Worm (Caenorhabditis elegans) whole organism, dauer: ENCODE measurements around the gene acr-16.
"Not testable (repeated sequence)": the region's sequence is repeated elsewhere in the genome, so short reads cannot be mapped to it uniquely, and the experiment has no call there.

Source experiments
- unc-62 ChIP-seq: sonication (generic microtip); optimal IDR thresholded peaks from 2 replicates; lab custom pipeline; 2017; ENCODE audit warnings: missing biosample characterization, missing genetic modification reagents, missing genetic modification characterization

Gene acr-16

DNA sequence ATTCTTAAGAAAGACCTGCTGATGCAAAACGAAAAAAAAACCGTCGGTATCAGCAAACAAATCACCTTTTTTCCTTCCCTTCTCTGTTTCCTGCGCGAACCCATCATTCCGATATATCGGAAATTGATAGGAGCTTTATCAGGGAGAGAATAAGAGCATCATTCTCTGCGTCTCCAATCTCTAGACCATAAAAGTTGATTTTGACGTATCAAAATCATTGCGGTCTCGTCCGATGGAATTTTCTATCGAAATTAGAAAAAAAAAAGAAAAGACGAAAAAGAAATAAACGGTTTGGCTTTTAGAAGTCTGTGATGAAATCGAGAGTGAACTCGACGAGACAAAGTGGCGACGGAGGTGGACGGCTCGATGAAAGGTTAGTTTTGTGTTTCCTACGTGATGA is 12.0 kb upstream of the acr-16 start, which contains the start of gene stdh-4:
stdh-4 (plus strand) TSS at position 301 of the 400 bp plus-strand sequence.
- TF ChIP-seq unc-62 (GFP tag; lab: Kevin White, UChicago) = no peak

DNA sequence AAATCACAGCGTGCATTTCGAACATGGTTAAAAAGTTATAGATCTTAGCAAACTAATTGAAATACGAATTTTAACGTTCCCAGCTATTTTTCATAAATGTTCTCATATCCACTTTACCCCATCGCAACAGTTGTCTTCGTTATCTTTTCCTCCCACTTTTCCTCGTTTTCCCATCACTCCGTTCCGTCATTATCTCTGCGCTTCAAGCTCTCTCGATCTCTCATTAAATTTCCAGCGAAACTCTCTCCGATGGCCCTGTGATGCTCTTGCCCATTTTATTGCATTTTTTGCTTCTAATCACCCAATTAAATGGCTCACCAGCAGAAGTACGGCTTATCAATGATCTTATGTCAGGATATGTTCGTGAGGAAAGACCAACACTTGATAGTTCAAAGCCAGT is 8.6 kb upstream of the acr-16 start, which contains the start of gene acr-15:
acr-15 (plus strand) TSS at position 236 of the 400 bp plus-strand sequence.
- TF ChIP-seq unc-62 (GFP tag; lab: Kevin White, UChicago) = no peak

DNA sequence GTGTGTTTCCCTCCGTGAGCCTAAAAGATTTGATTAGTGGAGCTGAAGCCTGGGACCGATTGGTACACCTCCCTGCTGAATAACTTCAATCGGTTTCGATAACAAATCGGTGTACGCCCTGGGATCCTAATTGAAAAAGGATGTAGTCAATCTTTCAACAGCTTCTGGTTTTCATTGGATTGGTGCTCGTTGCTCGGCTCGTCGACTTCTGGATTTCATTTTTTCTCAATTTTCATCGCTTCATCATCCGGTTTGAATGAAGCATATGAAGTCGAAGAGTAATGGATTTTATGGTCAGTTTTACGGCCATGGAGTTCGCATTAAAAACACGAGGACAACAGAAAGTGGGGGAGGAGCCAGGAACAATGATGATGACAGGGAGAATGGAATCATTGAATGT is 5.1 kb upstream of the acr-16 start:
- no peak for TF ChIP-seq unc-62 (GFP tag; lab: Kevin White, UChicago)

- no peak for TF ChIP-seq unc-62 (GFP tag; lab: Kevin White, UChicago)
Observed at ce11 chrV:8565075-8565474, 4.1 kb downstream of the acr-16 start, which contains the start of gene F25G6.8. Gene F25G6.8 (minus strand): TSS chrV:8565175.

- no peak for TF ChIP-seq unc-62 (GFP tag; lab: Kevin White, UChicago)
Observed at ce11 chrV:8569172-8569571, 8.2 kb downstream of the acr-16 start.

DNA sequence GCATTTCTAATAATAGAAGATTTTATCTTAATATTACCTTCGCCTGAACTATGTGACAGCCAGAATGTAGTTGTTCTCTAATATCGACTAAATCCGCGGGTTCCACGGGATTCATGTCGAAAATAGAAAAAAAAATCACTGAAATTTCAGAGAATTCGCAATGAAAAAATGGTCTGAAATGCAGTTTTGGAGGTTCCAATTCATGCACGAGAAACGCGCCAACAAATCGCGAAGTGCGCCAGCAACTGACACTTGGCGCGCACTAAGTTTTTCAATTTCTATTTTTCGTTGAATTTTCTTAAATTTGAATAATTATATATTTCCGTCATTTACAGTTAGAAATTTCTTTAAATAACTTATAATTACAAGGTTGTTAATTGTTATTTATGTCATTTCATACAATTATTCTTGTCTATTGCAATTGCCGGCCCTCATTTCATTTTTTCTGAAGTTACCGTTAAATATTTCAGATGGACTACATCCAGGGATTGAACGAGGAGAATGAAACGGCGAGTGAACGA is 8.9 kb downstream of the acr-16 start, which contains the start of the genes F25G6.9 and symk-1:
F25G6.9 (minus strand) TSS at position 160 of the 521 bp plus-strand sequence.
symk-1 (plus strand) TSS at position 471 of the 521 bp plus-strand sequence.
- TF ChIP-seq unc-62 (GFP tag; lab: Kevin White, UChicago) = no peak

- TF ChIP-seq unc-62 (GFP tag; lab: Kevin White, UChicago) = not testable (repeated sequence)
Observed at ce11 chrV:8574762-8575161, 13.7 kb downstream of the acr-16 start, which contains the start of gene F25G6.1. Gene F25G6.1 (plus strand): TSS chrV:8575062.

DNA sequence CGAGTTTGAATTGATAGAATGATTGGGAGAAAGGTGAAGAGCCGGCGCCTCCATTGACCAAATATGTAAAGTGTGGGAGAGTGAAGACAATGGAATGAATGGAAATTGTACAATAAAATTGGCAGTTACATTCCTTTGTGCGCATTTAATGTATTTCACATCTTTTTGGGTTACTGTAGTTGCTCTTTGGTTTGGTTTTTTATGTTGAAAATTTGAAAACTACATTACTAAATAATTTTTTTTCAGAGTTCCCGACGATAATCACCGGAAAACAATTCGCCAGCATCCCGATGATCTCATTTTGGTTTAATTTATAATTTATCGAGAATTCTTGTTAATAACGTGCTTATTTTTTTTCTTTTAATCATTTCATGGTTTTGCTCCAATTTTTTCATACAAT is 19.9 kb downstream of the acr-16 start, which contains the start of gene C10B5.1:
C10B5.1 (plus strand) TSS at position 301 of the 400 bp plus-strand sequence.
- no peak for TF ChIP-seq unc-62 (GFP tag; lab: Kevin White, UChicago)

DNA sequence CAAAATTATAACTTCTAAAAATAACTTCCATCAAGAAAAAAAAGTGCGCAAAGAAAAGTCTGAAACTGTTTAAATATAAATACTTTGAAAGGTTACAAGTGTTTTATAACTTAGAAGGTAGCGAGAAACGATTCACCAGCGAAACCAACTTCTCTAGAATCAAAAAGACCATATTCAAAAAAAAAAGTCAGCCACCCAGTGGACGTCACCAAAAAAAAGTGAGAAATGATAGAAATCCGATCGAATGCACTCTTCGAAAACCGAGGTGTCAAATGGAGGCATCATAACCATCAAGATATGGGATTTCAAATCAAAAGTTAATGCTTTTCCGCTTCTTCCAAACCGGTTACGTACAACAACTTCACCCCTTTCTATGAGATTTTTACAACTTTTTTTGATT is 25.5 kb downstream of the acr-16 start:
- no peak for TF ChIP-seq unc-62 (GFP tag; lab: Kevin White, UChicago)

DNA sequence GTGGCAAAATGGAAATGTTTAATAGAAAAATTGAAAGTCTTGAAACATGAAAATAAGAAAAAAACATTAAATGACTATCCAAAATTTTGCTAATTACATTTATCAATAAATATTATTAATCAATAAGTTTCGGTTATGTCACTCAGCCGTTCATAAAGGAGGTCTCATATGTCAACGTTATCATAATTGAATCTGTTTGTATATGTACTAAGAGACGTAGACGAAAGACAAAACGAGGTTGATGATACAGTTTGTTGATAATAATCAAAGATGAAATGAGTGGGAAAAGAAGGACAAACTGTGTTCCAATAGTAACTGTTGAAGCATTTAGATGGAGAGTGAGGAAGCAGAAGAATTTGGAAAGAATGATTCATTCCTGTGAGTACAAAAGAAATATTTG is 25.9 kb downstream of the acr-16 start:
- no peak for TF ChIP-seq unc-62 (GFP tag; lab: Kevin White, UChicago)

ce11 chrV:8588079-8588478 is 27.1 kb downstream of the acr-16 start, which contains the start of gene C10B5.3:
Gene C10B5.3 (minus strand): TSS chrV:8588179.
- no peak for TF ChIP-seq unc-62 (GFP tag; lab: Kevin White, UChicago)

- TF ChIP-seq unc-62 (GFP tag; lab: Kevin White, UChicago) = no peak
Observed at ce11 chrV:8592691-8593307, 31.8 kb downstream of the acr-16 start.

ce11 chrV:8594105-8594964 is 33.3 kb downstream of the acr-16 start, which contains the start of gene tag-196:
Gene tag-196 (plus strand): TSS chrV:8594914.
- TF ChIP-seq unc-62 (GFP tag; lab: Kevin White, UChicago) = no peak

DNA sequence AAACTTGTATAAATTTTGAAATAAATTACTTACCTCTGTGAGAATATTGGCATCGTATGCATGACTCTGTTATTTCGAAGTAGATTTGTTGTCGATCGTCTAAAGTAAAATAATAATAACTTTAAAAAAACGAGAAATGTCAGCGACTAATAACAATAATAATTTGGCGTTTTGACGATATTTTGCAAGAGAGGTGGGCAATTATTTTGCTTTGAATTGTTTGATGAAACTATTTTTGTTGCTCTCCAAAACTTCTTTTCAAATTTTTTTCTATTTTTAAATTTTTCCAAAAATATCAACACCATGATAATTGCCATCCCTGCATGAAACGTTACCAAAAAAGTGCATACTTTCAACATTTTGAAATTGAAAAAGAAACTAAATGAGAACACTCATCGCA is 38.2 kb downstream of the acr-16 start, which contains the start of gene F41E6.7:
F41E6.7 (minus strand) TSS at position 101 of the 400 bp plus-strand sequence.
- no peak for TF ChIP-seq unc-62 (GFP tag; lab: Kevin White, UChicago)

DNA sequence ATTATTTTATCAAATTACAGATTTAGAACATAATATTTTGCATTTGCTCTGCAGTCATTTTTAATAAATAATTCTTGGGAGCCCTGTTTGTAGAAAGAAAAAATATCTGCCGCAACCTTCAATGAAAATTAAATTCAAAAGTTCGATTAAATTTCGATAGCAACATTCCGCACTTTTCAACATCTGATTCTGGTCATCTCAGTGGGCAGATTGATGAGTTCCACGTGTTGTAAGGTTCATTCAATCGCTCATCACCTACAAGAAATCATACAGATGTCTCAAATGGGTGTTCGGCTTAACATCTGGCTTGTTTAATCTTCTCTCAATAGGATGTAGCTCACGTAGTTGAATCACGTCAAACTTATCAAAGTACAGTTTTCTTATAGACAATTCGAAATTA is 38.9 kb downstream of the acr-16 start:
- no peak for TF ChIP-seq unc-62 (GFP tag; lab: Kevin White, UChicago)

DNA sequence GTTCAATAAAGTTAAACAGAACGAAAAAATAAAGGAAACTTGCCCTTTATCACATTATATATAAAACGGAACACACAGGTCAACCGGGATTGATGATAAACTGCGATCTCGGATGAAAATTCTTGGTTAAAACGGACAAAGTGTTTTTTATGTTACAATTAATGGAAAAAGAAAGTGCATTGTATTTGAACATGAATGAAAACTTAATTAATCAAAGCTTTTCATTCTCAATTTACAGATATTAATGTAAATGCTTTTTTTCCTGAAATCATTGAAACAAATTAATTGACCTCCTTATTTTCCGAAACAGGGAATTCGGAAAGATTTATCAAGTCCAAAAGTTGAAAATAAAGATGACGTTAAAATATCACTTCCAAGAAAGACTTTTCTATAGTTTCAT is 40.4 kb downstream of the acr-16 start, which contains the start of gene F41E6.8:
F41E6.8 (minus strand) TSS at position 101 of the 400 bp plus-strand sequence.
- TF ChIP-seq unc-62 (GFP tag; lab: Kevin White, UChicago) = no peak
